Worm (Caenorhabditis elegans) whole organism, early embryonic: ENCODE measurements around the gene sel-11.

Source experiments
- B0310.2 ChIP-seq: sonication (generic microtip); optimal IDR thresholded peaks from 2 replicates; lab custom pipeline; 2016; ENCODE audit warnings: mild to moderate bottlenecking, missing genetic modification characterization, missing compliant biosample characterization
- F13C5.2 ChIP-seq: sonication (generic microtip); optimal IDR thresholded peaks from 2 replicates; lab custom pipeline; 2017; ENCODE audit warnings: mild to moderate bottlenecking, missing genetic modification characterization, inconsistent platforms, missing compliant biosample characterization
- aly-1 ChIP-seq: sonication (generic microtip); optimal IDR thresholded peaks from 2 replicates; lab custom pipeline; 2016; ENCODE audit warnings: missing genetic modification characterization, missing compliant biosample characterization
- ama-1 ChIP-seq: fragments of 150-350 bp; optimal IDR thresholded peaks from 2 replicates; lab custom pipeline; 2014
- ceh-13 ChIP-seq: fragments of 200-800 bp; sonication (Bioruptor generic); optimal IDR thresholded peaks from 2 replicates; lab custom pipeline; 2018; ENCODE audit warnings: mild to moderate bottlenecking, missing genetic modification characterization, missing compliant biosample characterization
- ceh-36 ChIP-seq: sonication (generic microtip); optimal IDR thresholded peaks from 2 replicates; lab custom pipeline; 2016; ENCODE audit warnings: missing genetic modification characterization, inconsistent platforms, missing compliant biosample characterization
- ets-7 ChIP-seq: sonication (generic microtip); optimal IDR thresholded peaks from 2 replicates; lab custom pipeline; 2016; ENCODE audit warnings: missing genotype, missing genetic modification characterization, missing compliant biosample characterization
- flt-1 ChIP-seq: fragments of 200-800 bp; sonication (Bioruptor generic); IDR thresholded peaks from 2 replicates; pipeline ENCODE4 v1.3.6; 2022; ENCODE audit warnings: missing genetic modification characterization, missing compliant biosample characterization
- hmbx-1 ChIP-seq: sonication (generic microtip); optimal IDR thresholded peaks from 2 replicates; lab custom pipeline; 2016; ENCODE audit warnings: mild to moderate bottlenecking, missing genetic modification characterization, missing compliant biosample characterization
- hmg-4 ChIP-seq: fragments of 200-800 bp; sonication (Bioruptor generic); optimal IDR thresholded peaks from 2 replicates; lab custom pipeline; 2018; ENCODE audit warnings: mild to moderate bottlenecking, missing genetic modification characterization, missing compliant biosample characterization
- hnd-1 ChIP-seq: sonication (generic microtip); optimal IDR thresholded peaks from 2 replicates; lab custom pipeline; 2016; ENCODE audit warnings: missing genetic modification characterization, missing compliant biosample characterization
- pes-1 ChIP-seq: fragments of 200-800 bp; sonication (Bioruptor generic); IDR thresholded peaks from 2 replicates; pipeline ENCODE4 v1.3.6; 2022; ENCODE audit warnings: missing genetic modification reagents, missing genetic modification characterization, missing compliant biosample characterization
- scrt-1 ChIP-seq: fragments of 200-800 bp; sonication (Bioruptor generic); IDR thresholded peaks from 2 replicates; pipeline ENCODE4 v1.3.6; 2022; ENCODE audit warnings: missing genetic modification characterization, missing compliant biosample characterization
- sea-1 ChIP-seq: fragments of 200-800 bp; sonication (Bioruptor generic); conservative IDR thresholded peaks from 2 replicates; pipeline ENCODE4 v1.3.6; 2022; ENCODE audit warnings: missing genetic modification characterization, missing compliant biosample characterization
- tbx-11 ChIP-seq: fragments of 200-800 bp; sonication (Bioruptor generic); IDR thresholded peaks from 2 replicates; pipeline ENCODE4 v1.3.6; 2022; ENCODE audit warnings: missing genetic modification characterization, missing compliant biosample characterization
- tbx-37 ChIP-seq: fragments of 200-800 bp; sonication (Bioruptor generic); conservative IDR thresholded peaks from 2 replicates; pipeline ENCODE4 v1.3.6; 2022; ENCODE audit warnings: missing genetic modification reagents, missing genetic modification characterization, missing compliant biosample characterization
- tra-4 ChIP-seq: sonication (generic microtip); optimal IDR thresholded peaks from 2 replicates; lab custom pipeline; 2017; ENCODE audit warnings: missing genetic modification characterization, missing compliant biosample characterization

Gene sel-11

DNA sequence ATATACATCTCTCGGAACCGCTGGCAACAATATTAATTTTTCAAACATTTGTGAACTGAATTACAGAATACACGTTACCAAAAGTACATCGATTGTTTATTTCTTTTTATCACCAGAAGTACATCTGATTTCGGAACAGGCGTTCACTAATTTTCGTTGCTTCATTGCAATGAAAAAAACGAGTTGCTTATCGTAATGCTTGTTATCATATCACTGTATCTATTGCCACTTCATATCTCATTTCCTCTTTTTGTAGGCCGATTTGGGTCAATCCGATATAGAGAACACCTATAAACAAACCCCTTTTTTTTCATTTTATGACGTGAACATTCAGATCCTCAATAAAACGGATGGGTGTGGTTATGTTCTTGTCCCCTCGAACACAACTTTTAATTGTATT is 29.8 kb upstream of the sel-11 start:
- TF ChIP-seq hnd-1 = no peak
- TF ChIP-seq ceh-36 (tag; lab: Kevin White, UChicago) = no peak
- TF ChIP-seq pes-1 (GFP tag; lab: Robert Waterston, UW) = no peak
- TF ChIP-seq B0310.2 = no peak
- no peak for TF ChIP-seq ceh-13 (GFP tag; lab: Kevin White, UChicago)
- no peak for TF ChIP-seq hmg-4 (GFP tag; lab: Kevin White, UChicago)

ce11 chrV:11739820-11740219 is 27.3 kb upstream of the sel-11 start, which contains the start of gene T04F3.1:
T04F3.1 (plus strand) TSS chrV:11740065.
- TF ChIP-seq B0310.2 (no peak), ets-7 (tag; lab: Kevin White, UChicago) (no peak), ceh-36 (tag; lab: Kevin White, UChicago) (no peak), ceh-13 (GFP tag; lab: Kevin White, UChicago) (no peak), flt-1 (GFP tag; lab: Robert Waterston, UW) (no peak), hmbx-1 (tag; lab: Kevin White, UChicago) (no peak), pes-1 (GFP tag; lab: Robert Waterston, UW) (no peak), tra-4 (tag; lab: Kevin White, UChicago) (no peak), sea-1 (no peak), hmg-4 (GFP tag; lab: Kevin White, UChicago) (no peak), tbx-37 (no peak), ama-1 (lab: Kevin White, UChicago) (no peak), aly-1 (tag; lab: Kevin White, UChicago) (no peak), F13C5.2 (no peak), tbx-11 (GFP tag; lab: Robert Waterston, UW) (no peak), hnd-1 (no peak), scrt-1 (GFP tag; lab: Robert Waterston, UW) (no peak)

ce11 chrV:11741078-11741477 is 26.1 kb upstream of the sel-11 start:
- TF ChIP-seq hmbx-1 (tag; lab: Kevin White, UChicago) = no peak
- no peak for TF ChIP-seq tbx-37

DNA sequence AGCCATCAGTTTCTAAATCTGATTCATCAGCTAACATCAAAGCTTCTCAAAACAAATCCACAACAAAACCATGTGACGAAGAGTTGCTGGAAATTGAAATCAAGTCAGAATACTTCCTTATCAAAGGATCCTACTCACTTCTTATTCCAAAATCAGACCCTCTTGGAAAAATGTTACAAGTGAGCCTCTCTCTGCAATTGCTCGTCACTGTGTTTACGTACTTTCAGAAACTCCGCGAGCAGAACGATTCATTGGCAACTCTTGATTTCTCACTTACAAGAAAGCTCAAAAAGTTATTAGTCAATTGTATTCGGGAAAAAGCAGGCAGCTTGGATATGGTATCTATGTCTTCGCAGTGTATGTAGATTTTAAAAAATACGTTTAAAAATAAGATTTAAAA is 15.6 kb upstream of the sel-11 start:
- TF ChIP-seq hmg-4 (GFP tag; lab: Kevin White, UChicago) (no peak), F13C5.2 (no peak), tra-4 (tag; lab: Kevin White, UChicago) (no peak), hmbx-1 (tag; lab: Kevin White, UChicago) (no peak)

DNA sequence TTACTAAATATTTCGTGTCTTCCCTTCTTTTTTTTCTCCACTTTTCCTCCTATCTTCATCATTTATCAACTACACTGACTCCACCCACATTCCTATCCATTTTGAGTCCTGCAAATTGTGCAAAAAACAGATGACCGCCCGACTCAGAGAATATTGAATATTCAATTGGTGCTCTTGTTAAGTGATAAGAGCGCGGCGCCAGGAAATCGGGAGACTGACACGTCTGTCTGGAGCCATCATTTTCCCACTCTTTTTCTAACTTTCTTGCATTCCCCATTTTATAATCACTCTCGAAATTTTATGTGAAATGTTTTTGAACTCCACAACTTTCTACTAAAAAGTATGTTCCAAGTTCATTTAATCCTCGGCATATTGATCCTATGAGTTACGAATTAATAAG is 11.3 kb upstream of the sel-11 start:
- TF ChIP-seq F13C5.2 (no peak), tbx-37 (no peak), ceh-13 (GFP tag; lab: Kevin White, UChicago) (no peak), scrt-1 (GFP tag; lab: Robert Waterston, UW) (no peak), tra-4 (tag; lab: Kevin White, UChicago) (no peak), ceh-36 (tag; lab: Kevin White, UChicago) (no peak), tbx-11 (GFP tag; lab: Robert Waterston, UW) (no peak), ets-7 (tag; lab: Kevin White, UChicago) (no peak), hmg-4 (GFP tag; lab: Kevin White, UChicago) (no peak), sea-1 (no peak), hnd-1 (no peak), flt-1 (GFP tag; lab: Robert Waterston, UW) (no peak), hmbx-1 (tag; lab: Kevin White, UChicago) (no peak), ama-1 (lab: Kevin White, UChicago) (no peak), pes-1 (GFP tag; lab: Robert Waterston, UW) (no peak), B0310.2 (no peak), aly-1 (tag; lab: Kevin White, UChicago) (no peak)

DNA sequence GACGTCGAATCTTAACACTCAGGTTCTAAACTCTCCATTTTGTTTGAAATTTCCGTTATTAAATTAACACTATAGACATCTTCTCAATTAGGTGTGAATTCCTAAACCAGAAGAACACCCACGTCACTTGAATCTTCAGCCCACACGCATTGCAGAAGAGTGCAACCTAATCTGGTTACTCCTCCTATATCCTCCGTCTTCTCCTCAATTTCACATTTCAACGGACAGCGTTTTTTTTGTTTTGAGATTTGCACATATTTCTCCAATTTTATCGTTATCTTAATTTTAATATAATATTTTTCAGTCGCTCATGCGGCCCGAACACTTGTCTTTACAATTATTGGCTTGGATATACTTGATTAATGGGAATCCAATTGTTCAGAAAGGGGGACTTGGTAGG is 9.8 kb upstream of the sel-11 start, which contains the start of gene smoc-1:
Gene smoc-1, plus strand, starts transcription at position 301 of the 400 bp plus-strand sequence.
- TF ChIP-seq ets-7 (tag; lab: Kevin White, UChicago) (no peak), ceh-13 (GFP tag; lab: Kevin White, UChicago) (no peak), scrt-1 (GFP tag; lab: Robert Waterston, UW) (no peak), B0310.2 (no peak), hnd-1 (no peak), flt-1 (GFP tag; lab: Robert Waterston, UW) (no peak), ama-1 (lab: Kevin White, UChicago) (no peak)

DNA sequence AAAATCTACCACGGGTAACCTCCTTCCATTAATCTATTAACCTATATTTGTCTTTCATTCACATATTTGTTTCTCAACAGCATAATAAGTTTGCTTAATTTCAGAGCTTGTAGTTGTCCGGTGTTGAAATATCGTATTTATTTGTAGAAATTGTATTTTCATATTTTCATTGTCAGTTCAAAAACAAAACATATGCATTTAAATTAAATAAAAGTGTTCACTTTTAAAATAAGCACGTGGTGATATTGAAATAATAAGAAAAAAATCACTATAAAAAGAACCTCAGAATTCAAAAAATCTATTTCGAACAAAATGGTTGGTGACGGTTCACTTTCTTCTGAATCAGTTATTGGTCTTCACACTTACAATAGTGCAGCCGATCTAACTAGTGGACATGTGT is 8.5 kb upstream of the sel-11 start, which contains the start of gene T04F3.3:
Gene T04F3.3, plus strand, starts transcription at position 301 of the 400 bp plus-strand sequence.
- TF ChIP-seq ets-7 (tag; lab: Kevin White, UChicago) (no peak), hmbx-1 (tag; lab: Kevin White, UChicago) (no peak), tra-4 (tag; lab: Kevin White, UChicago) (no peak), F13C5.2 (no peak), scrt-1 (GFP tag; lab: Robert Waterston, UW) (no peak), ceh-13 (GFP tag; lab: Kevin White, UChicago) (no peak), hnd-1 (no peak), ama-1 (lab: Kevin White, UChicago) (no peak), hmg-4 (GFP tag; lab: Kevin White, UChicago) (no peak), sea-1 (no peak), aly-1 (tag; lab: Kevin White, UChicago) (no peak), tbx-11 (GFP tag; lab: Robert Waterston, UW) (no peak)

DNA sequence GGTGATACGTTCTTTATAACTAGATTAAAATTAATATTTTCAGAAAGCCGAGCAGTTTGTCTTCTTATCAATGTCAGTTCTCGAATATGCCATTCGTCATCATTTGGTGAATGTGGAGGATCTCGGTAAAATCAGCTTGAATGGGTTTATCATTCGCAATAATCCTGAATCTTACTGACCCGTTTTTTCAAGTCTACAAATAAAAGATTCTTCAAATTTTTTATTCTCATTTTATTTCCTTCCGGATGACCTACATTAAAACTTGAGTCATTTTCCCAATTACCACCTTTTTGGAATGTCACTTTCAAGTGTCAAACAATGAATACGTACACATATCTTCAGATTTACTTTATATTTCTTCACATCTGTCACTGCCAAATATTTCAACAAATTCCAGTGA is 6.8 kb upstream of the sel-11 start, which contains the start of gene T04F3.5:
Gene T04F3.5, plus strand, starts transcription at position 301 of the 400 bp plus-strand sequence.
- TF ChIP-seq sea-1 (no peak), ama-1 (lab: Kevin White, UChicago) (no peak), ceh-13 (GFP tag; lab: Kevin White, UChicago) (no peak), hmg-4 (GFP tag; lab: Kevin White, UChicago) (no peak), tbx-11 (GFP tag; lab: Robert Waterston, UW) (no peak), ets-7 (tag; lab: Kevin White, UChicago) (no peak)
